Fruit fly (Drosophila melanogaster) whole organism, wandering third instar larva: ENCODE measurements around the gene Pldn.

ENCODE experiments used
- Abd-B ChIP-seq: fragments of >200 bp; optimal IDR thresholded peaks from 2 replicates; lab custom pipeline; 2017; ENCODE audit warnings: missing biosample characterization, missing genetic modification characterization
- CG32264 ChIP-seq: fragments of 200-800 bp; sonication (Bioruptor generic); optimal IDR thresholded peaks from 2 replicates; lab custom pipeline; 2016; ENCODE audit warnings: missing biosample characterization, missing genetic modification characterization
- CG9705 ChIP-seq: fragments of 200-800 bp; sonication (Bioruptor generic); optimal IDR thresholded peaks from 2 replicates; lab custom pipeline; 2018; ENCODE audit warnings: missing biosample characterization, mild to moderate bottlenecking, missing genetic modification characterization
- CrebA ChIP-seq: fragments of 200-800 bp; sonication (Bioruptor generic); optimal IDR thresholded peaks from 2 replicates; lab custom pipeline; 2016; ENCODE audit warnings: missing biosample characterization, mild to moderate bottlenecking, missing genetic modification characterization, borderline replicate concordance
- Dfd ChIP-seq: fragments of >200 bp; optimal IDR thresholded peaks from 2 replicates; lab custom pipeline; 2017; ENCODE audit warnings: missing biosample characterization, missing genetic modification characterization
- Dif ChIP-seq: fragments of 200-275, 200-300 bp; sonication (Bioruptor generic); optimal IDR thresholded peaks from 2 replicates; lab custom pipeline; 2018; ENCODE audit warnings: missing biosample characterization, missing genetic modification characterization; ENCODE audit not compliant: partially characterized antibody
- HLH106 ChIP-seq: fragments of 200-800 bp; optimal IDR thresholded peaks from 3 replicates; lab custom pipeline; 2019; ENCODE audit warnings: missing biosample characterization, mild to moderate bottlenecking, missing genetic modification characterization, moderate library complexity
- Hr78 ChIP-seq: fragments of >200 bp; optimal IDR thresholded peaks from 2 replicates; lab custom pipeline; 2017; ENCODE audit warnings: missing biosample characterization, missing genetic modification characterization
- Jra ChIP-seq: sonication (Bioruptor generic); optimal IDR thresholded peaks from 2 replicates; lab custom pipeline; 2016; ENCODE audit warnings: missing biosample characterization, missing genetic modification characterization
- Mio ChIP-seq: sonication (Bioruptor generic); optimal IDR thresholded peaks from 2 replicates; lab custom pipeline; 2016; ENCODE audit warnings: missing biosample characterization, missing genetic modification characterization
- Myc ChIP-seq: fragments of >200 bp; optimal IDR thresholded peaks from 2 replicates; lab custom pipeline; 2017
- N ChIP-seq: fragments of >200 bp; optimal IDR thresholded peaks from 2 replicates; lab custom pipeline; 2018; ENCODE audit warnings: missing biosample characterization, missing external identifiers, missing genetic modification characterization
- Rel ChIP-seq, 2 experiments: fragments of 200-800 bp; sonication (Bioruptor generic) in 1 of 2; optimal IDR thresholded peaks; 2 replicates in 1 of 2; 3 replicates in 1 of 2; lab custom pipeline; 2016 to 2019; ENCODE audit warnings: mild to moderate bottlenecking in 2 of 2, missing biosample characterization in 2 of 2, missing genetic modification characterization in 2 of 2, moderate library complexity in 1 of 2
- Sp1 ChIP-seq: fragments of 200-800 bp; sonication (Bioruptor generic); optimal IDR thresholded peaks from 3 replicates; lab custom pipeline; 2019; ENCODE audit warnings: missing biosample characterization, mild to moderate bottlenecking, missing genetic modification characterization, moderate library complexity
- Vsx2 ChIP-seq: fragments of 200-300, 225-300 bp; sonication (Bioruptor generic); optimal IDR thresholded peaks from 2 replicates; lab custom pipeline; 2018; ENCODE audit warnings: missing biosample characterization, missing genetic modification characterization; ENCODE audit not compliant: partially characterized antibody
- brk ChIP-seq: fragments of 200-800 bp; sonication (Bioruptor generic); optimal IDR thresholded peaks from 2 replicates; lab custom pipeline; 2016; ENCODE audit warnings: missing biosample characterization, mild to moderate bottlenecking, missing genetic modification characterization
- dl ChIP-seq, 2 experiments: fragments of 175-275, 200-275 bp in 1 of 2; fragments of 200-275 bp in 1 of 2; sonication (Bioruptor generic); optimal IDR thresholded peaks; lab custom pipeline; 2018; ENCODE audit warnings: mild to moderate bottlenecking in 2 of 2, missing biosample characterization in 2 of 2, missing genetic modification characterization in 2 of 2, moderate library complexity in 2 of 2; ENCODE audit not compliant: partially characterized antibody in 2 of 2, insufficient read depth in 1 of 2
- dmrt93B ChIP-seq: fragments of 200-800 bp; sonication (Bioruptor generic); optimal IDR thresholded peaks from 2 replicates; lab custom pipeline; 2018; ENCODE audit warnings: missing biosample characterization, mild to moderate bottlenecking, missing genetic modification characterization
- dsf ChIP-seq: sonication (Bioruptor generic); optimal IDR thresholded peaks from 2 replicates; lab custom pipeline; 2016; ENCODE audit warnings: missing biosample characterization, missing genetic modification characterization, borderline replicate concordance
- ey ChIP-seq: fragments of 200-800 bp; sonication (Bioruptor generic); optimal IDR thresholded peaks from 2 replicates; lab custom pipeline; 2016; ENCODE audit warnings: missing biosample characterization, missing genetic modification characterization
- foxo ChIP-seq, 2 experiments: fragments of 200-800 bp; sonication (Bioruptor generic); optimal IDR thresholded peaks; 2 replicates in 1 of 2; 3 replicates in 1 of 2; lab custom pipeline; 2016 to 2017; ENCODE audit warnings: missing biosample characterization in 2 of 2, missing genetic modification characterization in 2 of 2
- fru ChIP-seq: fragments of 200-800 bp; sonication (Bioruptor generic); optimal IDR thresholded peaks from 3 replicates; lab custom pipeline; 2016; ENCODE audit warnings: missing biosample characterization, mild to moderate bottlenecking, missing genetic modification characterization
- h ChIP-seq: fragments of 200-800 bp; sonication (Bioruptor generic); optimal IDR thresholded peaks from 3 replicates; lab custom pipeline; 2016; ENCODE audit warnings: missing biosample characterization, mild to moderate bottlenecking, missing genetic modification characterization
- jim ChIP-seq: fragments of 175-275, 200-325 bp; sonication (Bioruptor generic); optimal IDR thresholded peaks from 2 replicates; lab custom pipeline; 2016; ENCODE audit warnings: missing biosample characterization, mild to moderate bottlenecking, missing genetic modification characterization
- lola ChIP-seq: fragments of >200 bp; optimal IDR thresholded peaks from 2 replicates; lab custom pipeline; 2017; ENCODE audit warnings: missing biosample characterization, missing genetic modification characterization
- pan ChIP-seq: fragments of >200 bp; optimal IDR thresholded peaks from 2 replicates; lab custom pipeline; 2017
- psq ChIP-seq: fragments of 200-800 bp; sonication (Bioruptor generic); optimal IDR thresholded peaks from 3 replicates; lab custom pipeline; 2017; ENCODE audit warnings: missing biosample characterization, mild to moderate bottlenecking, missing genetic modification characterization, moderate library complexity
- rgr ChIP-seq: fragments of 200-800 bp; sonication (Bioruptor generic); optimal IDR thresholded peaks from 3 replicates; lab custom pipeline; 2016; ENCODE audit warnings: missing biosample characterization, mild to moderate bottlenecking, missing genetic modification characterization
- sage ChIP-seq: fragments of 200-800 bp; sonication (Bioruptor generic); optimal IDR thresholded peaks from 2 replicates; lab custom pipeline; 2016; ENCODE audit warnings: missing biosample characterization, mild to moderate bottlenecking, missing genetic modification characterization
- tai ChIP-seq: sonication (Bioruptor generic); optimal IDR thresholded peaks from 2 replicates; lab custom pipeline; 2016; ENCODE audit warnings: missing biosample characterization, missing genetic modification characterization
- usp ChIP-seq: fragments of >200 bp; optimal IDR thresholded peaks from 2 replicates; lab custom pipeline; 2017; ENCODE audit warnings: missing biosample characterization, missing genetic modification characterization
- woc ChIP-seq: sonication (Bioruptor generic); optimal IDR thresholded peaks from 2 replicates; lab custom pipeline; 2016; ENCODE audit warnings: missing biosample characterization, mild to moderate bottlenecking, missing genetic modification characterization

Gene Pldn

dm6 chr3L:11696294-11697116, 5.3 kb upstream of the Pldn start, which contains the start of gene Dph1 (continued):
- TF ChIP-seq fru (GFP tag; lab: Kevin White, UChicago) (peak; percentile 90), ey (GFP tag; lab: Kevin White, UChicago) (peak; percentile 88), h (GFP tag; lab: Kevin White, UChicago) (peak; percentile 88), Dfd (GFP tag; lab: Kevin White, UChicago) (no peak), Sp1 (GFP tag; lab: Kevin White, UChicago) (peak; percentile 81), foxo (GFP tag; optimal IDR thresholded peaks at IDR 0.05; lab: Kevin White, UChicago) (peak in 1 of 2 experiments; percentile 91), CG9705 (no peak), HLH106 (tag; lab: Kevin White, UChicago) (peak; percentile 76), Dif (GFP tag; lab: Kevin White, UChicago) (no peak), brk (GFP tag; lab: Kevin White, UChicago) (peak; percentile 61), Jra (peak; percentile 69), woc (GFP tag; lab: Kevin White, UChicago) (peak; percentile 74), N (GFP tag; lab: Kevin White, UChicago) (no peak), rgr (GFP tag; lab: Kevin White, UChicago) (peak; percentile 91), dmrt93B (GFP tag; lab: Kevin White, UChicago) (peak; percentile 82), sage (GFP tag; lab: Kevin White, UChicago) (peak; percentile 7), Myc (peak; percentile 42)

dm6 chr3L:11695827-11696226, 4.6 kb upstream of the Pldn start:
- no peak for TF ChIP-seq sage (GFP tag; lab: Kevin White, UChicago)
- peak; percentile 77 for TF ChIP-seq Vsx2 (GFP tag; lab: Kevin White, UChicago)
- no peak for TF ChIP-seq Rel (GFP tag; optimal IDR thresholded peaks at IDR 0.05; lab: Kevin White, UChicago)
- TF ChIP-seq Rel (tag; optimal IDR thresholded peaks at IDR 0.05; lab: Kevin White, UChicago), result peak; percentile 88
- no peak for TF ChIP-seq foxo (GFP tag; optimal IDR thresholded peaks at IDR 0.05; lab: Kevin White, UChicago)
- no peak for TF ChIP-seq Abd-B
- no peak for TF ChIP-seq lola
- TF ChIP-seq, all 38 proteins: peak for 2

- TF ChIP-seq Mio (GFP tag; lab: Kevin White, UChicago) (no peak), Sp1 (GFP tag; lab: Kevin White, UChicago) (no peak), Hr78 (GFP tag; lab: Kevin White, UChicago) (no peak), HLH106 (tag; lab: Kevin White, UChicago) (no peak), Myc (no peak), fru (GFP tag; lab: Kevin White, UChicago) (no peak), CG9705 (no peak), dsf (GFP tag; lab: Kevin White, UChicago) (no peak), CG32264 (GFP tag; lab: Kevin White, UChicago) (no peak), Rel (GFP tag; optimal IDR thresholded peaks at IDR 0.05; lab: Kevin White, UChicago) (no peak), Rel (tag; optimal IDR thresholded peaks at IDR 0.05; lab: Kevin White, UChicago) (no peak), CrebA (GFP tag; lab: Kevin White, UChicago) (no peak), dl (GFP tag; optimal IDR thresholded peaks at IDR 0.05; lab: Kevin White, UChicago; ENCODE audit: insufficient read depth in 1 of 2, partially characterized antibody in 2 of 2) (no peak), psq (GFP tag; lab: Kevin White, UChicago) (no peak), Dif (GFP tag; lab: Kevin White, UChicago) (no peak), tai (GFP tag; lab: Kevin White, UChicago) (no peak), jim (GFP tag; lab: Kevin White, UChicago) (no peak), Abd-B (no peak), usp (GFP tag; lab: Kevin White, UChicago) (no peak), foxo (GFP tag; optimal IDR thresholded peaks at IDR 0.05; lab: Kevin White, UChicago) (no peak)
These were observed 3.9 kb upstream of the Pldn start for dm6 chr3L:11695063-11695462.

- TF ChIP-seq psq (GFP tag; lab: Kevin White, UChicago) (no peak), pan (lab: Kevin White, UChicago) (no peak), CG32264 (GFP tag; lab: Kevin White, UChicago) (no peak), N (GFP tag; lab: Kevin White, UChicago) (no peak), ey (GFP tag; lab: Kevin White, UChicago) (no peak), CG9705 (no peak), Vsx2 (GFP tag; lab: Kevin White, UChicago) (no peak), Jra (no peak), dl (GFP tag; optimal IDR thresholded peaks at IDR 0.05; lab: Kevin White, UChicago; ENCODE audit: insufficient read depth in 1 of 2, partially characterized antibody in 2 of 2) (no peak), brk (GFP tag; lab: Kevin White, UChicago) (no peak), CrebA (GFP tag; lab: Kevin White, UChicago) (no peak), Dfd (GFP tag; lab: Kevin White, UChicago) (no peak)
- TF ChIP-seq, all 38 proteins: peak for 0
These were observed 1.7 kb upstream of the Pldn start for dm6 chr3L:11692853-11693252.
